Worm (Caenorhabditis elegans) whole organism, young adult: Measurements from ENCODE around the gene clec-80.

Experiments used
- B0019.2 ChIP-seq: fragments of 200-800 bp; sonication (Bioruptor generic); conservative IDR thresholded peaks from 2 replicates; pipeline ENCODE4 v1.3.6; 2022; ENCODE audit warnings: missing genetic modification reagents, missing genetic modification characterization, missing compliant biosample characterization
- B0261.1 ChIP-seq: sonication (generic microtip); optimal IDR thresholded peaks from 2 replicates; lab custom pipeline; 2016; ENCODE audit warnings: mild to moderate bottlenecking, missing genetic modification characterization, moderate library complexity, missing compliant biosample characterization
- C17E4.6 ChIP-seq: fragments of 200-800 bp; sonication (Bioruptor generic); IDR thresholded peaks from 2 replicates; pipeline ENCODE4 v1.3.6; 2022; ENCODE audit warnings: missing genetic modification reagents, missing genetic modification characterization, missing compliant biosample characterization
- F22D6.2 ChIP-seq: sonication (generic microtip); optimal IDR thresholded peaks from 2 replicates; lab custom pipeline; 2016; ENCODE audit warnings: mild to moderate bottlenecking, missing genetic modification characterization, missing compliant biosample characterization
- F37B4.10 ChIP-seq: fragments of 200-800 bp; sonication (Bioruptor generic); IDR thresholded peaks from 2 replicates; pipeline ENCODE4 v1.3.6; 2022; ENCODE audit warnings: missing genetic modification characterization, missing compliant biosample characterization
- F55B11.4 ChIP-seq: sonication (generic microtip); optimal IDR thresholded peaks from 2 replicates; lab custom pipeline; 2016; ENCODE audit warnings: missing compliant biosample characterization, missing genetic modification characterization, borderline replicate concordance; ENCODE audit not compliant: insufficient read depth
- K11D2.4 ChIP-seq: fragments of 200-800 bp; sonication (Bioruptor generic); IDR thresholded peaks from 2 replicates; pipeline ENCODE4 v1.3.6; 2022; ENCODE audit warnings: missing genetic modification reagents, missing genetic modification characterization, missing compliant biosample characterization
- Y56A3A.18 ChIP-seq: fragments of 200-800 bp; sonication (Bioruptor generic); IDR thresholded peaks from 2 replicates; pipeline ENCODE4 v1.3.6; 2022; ENCODE audit warnings: missing genetic modification reagents, missing genetic modification characterization, missing compliant biosample characterization
- ZK185.1 ChIP-seq: sonication (generic microtip); optimal IDR thresholded peaks from 2 replicates; lab custom pipeline; 2016; ENCODE audit warnings: mild to moderate bottlenecking, missing genetic modification characterization, missing compliant biosample characterization; ENCODE audit not compliant: poor library complexity, severe bottlenecking
- aptf-3 ChIP-seq: fragments of 200-800 bp; sonication (Bioruptor generic); IDR thresholded peaks from 2 replicates; pipeline ENCODE4 v1.3.6; 2022; ENCODE audit warnings: missing genetic modification characterization, missing compliant biosample characterization
- athp-1 ChIP-seq: sonication (generic microtip); optimal IDR thresholded peaks from 2 replicates; lab custom pipeline; 2017; ENCODE audit warnings: mild to moderate bottlenecking, missing genetic modification characterization, missing compliant biosample characterization
- attf-5 ChIP-seq: fragments of 200-800 bp; sonication (Bioruptor generic); optimal IDR thresholded peaks from 2 replicates; lab custom pipeline; 2018; ENCODE audit warnings: mild to moderate bottlenecking, missing genetic modification characterization, missing compliant biosample characterization
- bed-2 ChIP-seq: fragments of 200-800 bp; sonication (Bioruptor generic); IDR thresholded peaks from 2 replicates; pipeline ENCODE4 v1.3.6; 2022; ENCODE audit warnings: missing genetic modification reagents, missing genetic modification characterization, missing compliant biosample characterization
- cebp-1 ChIP-seq, 2 experiments: fragments of 200-800 bp in 1 of 2; sonication (Bioruptor generic) in 1 of 2; sonication (generic microtip) in 1 of 2; IDR thresholded peaks in 1 of 2; optimal IDR thresholded peaks in 1 of 2; 2 replicates each; pipeline versions ENCODE4 v1.3.6 to Lab custom; 2017 to 2022; ENCODE audit warnings: missing compliant biosample characterization in 2 of 2, missing genetic modification characterization in 2 of 2, mild to moderate bottlenecking in 1 of 2, missing genetic modification reagents in 1 of 2, moderate library complexity in 1 of 2
- ceh-27 ChIP-seq: fragments of 200-800 bp; sonication (Bioruptor generic); optimal IDR thresholded peaks from 2 replicates; lab custom pipeline; 2018; ENCODE audit warnings: mild to moderate bottlenecking, missing genetic modification characterization, moderate library complexity, missing compliant biosample characterization
- ceh-79 ChIP-seq: sonication (generic microtip); optimal IDR thresholded peaks from 2 replicates; lab custom pipeline; 2017; ENCODE audit warnings: mild to moderate bottlenecking, missing genetic modification characterization, missing compliant biosample characterization
- chd-7 ChIP-seq: sonication (generic microtip); optimal IDR thresholded peaks from 2 replicates; lab custom pipeline; 2016; ENCODE audit warnings: mild to moderate bottlenecking, missing genetic modification characterization, moderate library complexity, missing compliant biosample characterization
- dpff-1 ChIP-seq: sonication (generic microtip); optimal IDR thresholded peaks from 2 replicates; lab custom pipeline; 2017; ENCODE audit warnings: mild to moderate bottlenecking, missing genetic modification characterization, missing compliant biosample characterization
- egl-18 ChIP-seq: fragments of 200-800 bp; sonication (Bioruptor generic); IDR thresholded peaks from 2 replicates; pipeline ENCODE4 v1.3.6; 2022; ENCODE audit warnings: missing genetic modification reagents, missing genetic modification characterization, missing compliant biosample characterization
- egrh-3 ChIP-seq: fragments of 200-800 bp; sonication (Bioruptor generic); IDR thresholded peaks from 2 replicates; pipeline ENCODE4 v1.3.6; 2022; ENCODE audit warnings: missing genetic modification reagents, missing genetic modification characterization, missing compliant biosample characterization
- hlh-12 ChIP-seq: sonication (generic microtip); optimal IDR thresholded peaks from 2 replicates; lab custom pipeline; 2016; ENCODE audit warnings: missing genetic modification characterization, missing compliant biosample characterization
- hlh-26 ChIP-seq: fragments of 200-800 bp; sonication (Bioruptor generic); conservative IDR thresholded peaks from 2 replicates; pipeline ENCODE4 v1.3.6; 2022; ENCODE audit warnings: missing genetic modification reagents, missing genetic modification characterization, missing compliant biosample characterization
- hmg-1.2 ChIP-seq: fragments of 200-800 bp; sonication (Bioruptor generic); IDR thresholded peaks from 2 replicates; pipeline ENCODE4 v1.3.6; 2022; ENCODE audit warnings: missing genetic modification reagents, missing genetic modification characterization, missing compliant biosample characterization
- let-526 ChIP-seq: fragments of 200-800 bp; sonication (Bioruptor generic); IDR thresholded peaks from 2 replicates; pipeline ENCODE4 v1.3.6; 2022; ENCODE audit warnings: missing genetic modification reagents, missing genetic modification characterization, missing compliant biosample characterization
- lin-26 ChIP-seq: fragments of 200-800 bp; sonication (Bioruptor generic); IDR thresholded peaks from 2 replicates; pipeline ENCODE4 v1.3.6; 2022; ENCODE audit warnings: missing genetic modification reagents, missing genetic modification characterization, missing compliant biosample characterization
- lin-40 ChIP-seq: sonication (generic microtip); optimal IDR thresholded peaks from 2 replicates; lab custom pipeline; 2016; ENCODE audit warnings: missing genetic modification characterization, mild to moderate bottlenecking, missing compliant biosample characterization, missing genotype, missing genetic modification reagents
- lin-54 ChIP-seq: fragments of 200-800 bp; sonication (Bioruptor generic); optimal IDR thresholded peaks from 2 replicates; lab custom pipeline; 2018; ENCODE audit warnings: mild to moderate bottlenecking, missing genetic modification characterization, missing compliant biosample characterization
- lsy-27 ChIP-seq: sonication (generic microtip); optimal IDR thresholded peaks from 2 replicates; lab custom pipeline; 2017; ENCODE audit warnings: missing genetic modification characterization, mild to moderate bottlenecking, missing compliant biosample characterization, antibody characterized with exemption, missing genotype, borderline replicate concordance; ENCODE audit not compliant: insufficient read depth
- madf-10 ChIP-seq: sonication (generic microtip); optimal IDR thresholded peaks from 2 replicates; lab custom pipeline; 2016; ENCODE audit warnings: mild to moderate bottlenecking, missing genetic modification characterization, missing compliant biosample characterization
- madf-8 ChIP-seq: fragments of 200-800 bp; sonication (Bioruptor generic); conservative IDR thresholded peaks from 2 replicates; pipeline ENCODE4 v1.3.6; 2022; ENCODE audit warnings: missing genetic modification reagents, missing genetic modification characterization, missing compliant biosample characterization
- mcd-1 ChIP-seq: fragments of 200-800 bp; sonication (Bioruptor generic); IDR thresholded peaks from 2 replicates; pipeline ENCODE4 v1.3.6; 2022; ENCODE audit warnings: missing genetic modification reagents, missing genetic modification characterization, missing compliant biosample characterization
- mel-28 ChIP-seq: sonication (generic microtip); optimal IDR thresholded peaks from 2 replicates; lab custom pipeline; 2016; ENCODE audit warnings: borderline replicate concordance, mild to moderate bottlenecking, missing genetic modification characterization, missing compliant biosample characterization
- nfya-1 ChIP-seq: sonication (generic microtip); optimal IDR thresholded peaks from 2 replicates; lab custom pipeline; 2017; ENCODE audit warnings: antibody characterized with exemption, missing compliant biosample characterization, missing genetic modification characterization, borderline replicate concordance; ENCODE audit not compliant: insufficient read depth
- nfyb-1 ChIP-seq: fragments of 200-800 bp; sonication (Bioruptor generic); IDR thresholded peaks from 2 replicates; pipeline ENCODE4 v1.3.6; 2022; ENCODE audit warnings: missing genetic modification reagents, missing genetic modification characterization, missing compliant biosample characterization
- nhr-80 ChIP-seq: sonication (generic microtip); optimal IDR thresholded peaks from 2 replicates; lab custom pipeline; 2016; ENCODE audit warnings: missing genetic modification characterization, missing compliant biosample characterization
- rcor-1 ChIP-seq: fragments of 200-800 bp; sonication (Bioruptor generic); IDR thresholded peaks from 2 replicates; pipeline ENCODE4 v1.3.6; 2022; ENCODE audit warnings: missing genetic modification reagents, missing genetic modification characterization, missing compliant biosample characterization
- repo-1 ChIP-seq: sonication (generic microtip); optimal IDR thresholded peaks from 2 replicates; lab custom pipeline; 2017; ENCODE audit warnings: mild to moderate bottlenecking, missing genetic modification characterization, missing compliant biosample characterization
- sdz-38 ChIP-seq: sonication (generic microtip); optimal IDR thresholded peaks from 2 replicates; lab custom pipeline; 2016; ENCODE audit warnings: missing genotype, missing genetic modification characterization, missing compliant biosample characterization
- sea-2 ChIP-seq: fragments of 200-800 bp; sonication (Bioruptor generic); IDR thresholded peaks from 2 replicates; pipeline ENCODE4 v1.3.6; 2022; ENCODE audit warnings: missing genetic modification characterization, missing compliant biosample characterization
- somi-1 ChIP-seq: fragments of 200-800 bp; sonication (Bioruptor generic); optimal IDR thresholded peaks from 2 replicates; lab custom pipeline; 2018; ENCODE audit warnings: mild to moderate bottlenecking, missing genetic modification characterization, missing compliant biosample characterization
- sptf-2 ChIP-seq: fragments of 200-800 bp; sonication (Bioruptor generic); optimal IDR thresholded peaks from 2 replicates; lab custom pipeline; 2018; ENCODE audit warnings: mild to moderate bottlenecking, missing genetic modification characterization, missing compliant biosample characterization
- zfh-2 ChIP-seq: fragments of 200-800 bp; sonication (Bioruptor generic); conservative IDR thresholded peaks from 2 replicates; pipeline ENCODE4 v1.3.6; 2022; ENCODE audit warnings: missing genetic modification reagents, missing genetic modification characterization, missing compliant biosample characterization
- ztf-26 ChIP-seq: sonication (generic microtip); optimal IDR thresholded peaks from 2 replicates; lab custom pipeline; 2017; ENCODE audit warnings: missing genetic modification characterization, missing compliant biosample characterization
- ztf-3 ChIP-seq: fragments of 200-800 bp; sonication (Bioruptor generic); optimal IDR thresholded peaks from 2 replicates; lab custom pipeline; 2018; ENCODE audit warnings: mild to moderate bottlenecking, missing genetic modification characterization, missing compliant biosample characterization

clec-80 gene

DNA sequence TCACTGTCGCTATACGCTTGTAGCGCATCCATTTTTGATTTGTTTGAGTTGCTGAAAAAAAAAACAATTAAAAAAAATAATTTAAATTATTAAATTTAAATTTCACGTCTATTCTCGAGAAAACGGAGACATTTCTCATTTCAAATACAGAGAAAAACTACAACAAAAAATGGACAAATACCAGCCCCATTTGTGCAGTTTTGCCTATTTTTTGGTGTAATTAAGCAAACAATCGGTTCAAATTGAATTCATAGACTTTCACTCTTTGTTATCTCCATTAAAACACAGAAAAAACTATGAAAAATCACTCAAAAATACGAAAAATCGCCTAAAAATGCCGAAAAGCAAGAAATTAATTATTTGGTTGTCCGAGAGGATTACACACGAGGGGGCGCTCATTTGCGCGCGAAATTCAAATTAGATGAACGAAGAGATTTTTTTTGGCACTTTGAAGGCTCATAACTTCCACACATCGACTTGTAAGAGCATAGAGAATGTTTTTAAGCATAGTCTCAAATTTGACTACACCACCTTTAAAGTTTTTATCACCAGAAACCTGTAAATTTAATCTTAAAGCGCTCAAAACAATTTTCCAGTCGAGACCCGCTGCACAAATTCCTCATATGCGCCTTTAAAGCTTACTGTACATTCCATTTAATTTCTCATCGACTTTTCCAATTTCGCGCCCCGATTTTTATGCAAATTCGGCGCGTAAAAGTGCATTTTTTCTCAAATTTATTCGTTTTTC is 40.6 kb upstream of the clec-80 start, which contains the start of gene Y54G2A.12 (continued):
- TF ChIP-seq nfya-1 (tag; lab: Kevin White, UChicago) = no peak
- peak; percentile 89 for TF ChIP-seq lin-54 (GFP tag; lab: Kevin White, UChicago)
- TF ChIP-seq F22D6.2 (tag; lab: Kevin White, UChicago) = no peak
- no peak for TF ChIP-seq lin-26 (GFP tag; lab: Robert Waterston, UW)
- 0 out of 2 replicates have a peak, but pooled peaks have one; percentile 23 for TF ChIP-seq nfyb-1 (GFP tag; lab: Robert Waterston, UW)
- TF ChIP-seq B0261.1 (tag; lab: Kevin White, UChicago) = no peak
- no peak for TF ChIP-seq dpff-1
- TF ChIP-seq ztf-3 (GFP tag; lab: Kevin White, UChicago) = no peak
- no peak for TF ChIP-seq chd-7 (tag; lab: Kevin White, UChicago)
- TF ChIP-seq zfh-2 = no peak
- TF ChIP-seq ZK185.1 = no peak
- TF ChIP-seq mel-28 (tag; lab: Kevin White, UChicago) = no peak
- no peak for TF ChIP-seq madf-10 (tag; lab: Kevin White, UChicago)
- no peak for TF ChIP-seq bed-2 (GFP tag; lab: Robert Waterston, UW)
- TF ChIP-seq B0019.2 (GFP tag; lab: Robert Waterston, UW) = no peak
- TF ChIP-seq egl-18 (GFP tag; lab: Robert Waterston, UW) = no peak
- no peak for TF ChIP-seq Y56A3A.18
- TF ChIP-seq repo-1 (tag; lab: Kevin White, UChicago) = no peak
- TF ChIP-seq sea-2 = no peak
- no peak for TF ChIP-seq somi-1 (GFP tag; lab: Kevin White, UChicago)
- TF ChIP-seq C17E4.6 = no peak
- no peak for TF ChIP-seq F55B11.4 (tag; lab: Kevin White, UChicago)
- no peak for TF ChIP-seq ceh-79 (tag; lab: Kevin White, UChicago)
- TF ChIP-seq F37B4.10 = no peak
- TF ChIP-seq hlh-26 (GFP tag; lab: Robert Waterston, UW) = no peak
- no peak for TF ChIP-seq hlh-12 (tag; lab: Kevin White, UChicago)
- TF ChIP-seq sptf-2 (GFP tag; lab: Kevin White, UChicago) = no peak
- peak; percentile 88 for TF ChIP-seq madf-8 (GFP tag; lab: Robert Waterston, UW)
- TF ChIP-seq ztf-26 = no peak
- TF ChIP-seq athp-1 = no peak
- TF ChIP-seq mcd-1 (GFP tag; lab: Robert Waterston, UW) = peak; percentile 42
- TF ChIP-seq rcor-1 (GFP tag; lab: Robert Waterston, UW) = peak; percentile 32; the same call in 1 of the 2 replicates
- no peak for TF ChIP-seq lsy-27 (tag; lab: Kevin White, UChicago)
- TF ChIP-seq egrh-3 (GFP tag; lab: Robert Waterston, UW) = no peak
- no peak for TF ChIP-seq sdz-38
- TF ChIP-seq ceh-27 = no peak
- no peak for TF ChIP-seq let-526 (GFP tag; lab: Robert Waterston, UW)

- TF ChIP-seq lin-40 (peak; percentile 10), nhr-80 (tag; lab: Kevin White, UChicago) (peak; percentile 12), attf-5 (GFP tag; lab: Kevin White, UChicago) (no peak), cebp-1 (GFP tag; IDR thresholded peaks at IDR 0.05; lab: Robert Waterston, UW) (no peak), cebp-1 (tag; optimal IDR thresholded peaks at IDR 0.05; lab: Kevin White, UChicago) (peak; percentile 18), K11D2.4 (GFP tag; lab: Robert Waterston, UW) (no peak), hmg-1.2 (GFP tag; lab: Robert Waterston, UW) (peak; percentile 88), aptf-3 (no peak)
Observed at ce11 chrIV:2785057-2785456, 38.5 kb upstream of the clec-80 start.
